Worm (Caenorhabditis elegans) whole organism, early embryonic: ENCODE measurements around the gene gcy-22.

ENCODE experiments used
- B0310.2 ChIP-seq: sonication (generic microtip); optimal IDR thresholded peaks from 2 replicates; lab custom pipeline; 2016; ENCODE audit warnings: mild to moderate bottlenecking, missing genetic modification characterization, missing compliant biosample characterization
- F13C5.2 ChIP-seq: sonication (generic microtip); optimal IDR thresholded peaks from 2 replicates; lab custom pipeline; 2017; ENCODE audit warnings: mild to moderate bottlenecking, missing genetic modification characterization, inconsistent platforms, missing compliant biosample characterization
- aly-1 ChIP-seq: sonication (generic microtip); optimal IDR thresholded peaks from 2 replicates; lab custom pipeline; 2016; ENCODE audit warnings: missing genetic modification characterization, missing compliant biosample characterization
- ama-1 ChIP-seq: fragments of 150-350 bp; optimal IDR thresholded peaks from 2 replicates; lab custom pipeline; 2014
- ceh-13 ChIP-seq: fragments of 200-800 bp; sonication (Bioruptor generic); optimal IDR thresholded peaks from 2 replicates; lab custom pipeline; 2018; ENCODE audit warnings: mild to moderate bottlenecking, missing genetic modification characterization, missing compliant biosample characterization
- ceh-36 ChIP-seq: sonication (generic microtip); optimal IDR thresholded peaks from 2 replicates; lab custom pipeline; 2016; ENCODE audit warnings: missing genetic modification characterization, inconsistent platforms, missing compliant biosample characterization
- ets-7 ChIP-seq: sonication (generic microtip); optimal IDR thresholded peaks from 2 replicates; lab custom pipeline; 2016; ENCODE audit warnings: missing genotype, missing genetic modification characterization, missing compliant biosample characterization
- flt-1 ChIP-seq: fragments of 200-800 bp; sonication (Bioruptor generic); IDR thresholded peaks from 2 replicates; pipeline ENCODE4 v1.3.6; 2022; ENCODE audit warnings: missing genetic modification characterization, missing compliant biosample characterization
- hmbx-1 ChIP-seq: sonication (generic microtip); optimal IDR thresholded peaks from 2 replicates; lab custom pipeline; 2016; ENCODE audit warnings: mild to moderate bottlenecking, missing genetic modification characterization, missing compliant biosample characterization
- hmg-4 ChIP-seq: fragments of 200-800 bp; sonication (Bioruptor generic); optimal IDR thresholded peaks from 2 replicates; lab custom pipeline; 2018; ENCODE audit warnings: mild to moderate bottlenecking, missing genetic modification characterization, missing compliant biosample characterization
- hnd-1 ChIP-seq: sonication (generic microtip); optimal IDR thresholded peaks from 2 replicates; lab custom pipeline; 2016; ENCODE audit warnings: missing genetic modification characterization, missing compliant biosample characterization
- pes-1 ChIP-seq: fragments of 200-800 bp; sonication (Bioruptor generic); IDR thresholded peaks from 2 replicates; pipeline ENCODE4 v1.3.6; 2022; ENCODE audit warnings: missing genetic modification reagents, missing genetic modification characterization, missing compliant biosample characterization
- scrt-1 ChIP-seq: fragments of 200-800 bp; sonication (Bioruptor generic); IDR thresholded peaks from 2 replicates; pipeline ENCODE4 v1.3.6; 2022; ENCODE audit warnings: missing genetic modification characterization, missing compliant biosample characterization
- sea-1 ChIP-seq: fragments of 200-800 bp; sonication (Bioruptor generic); conservative IDR thresholded peaks from 2 replicates; pipeline ENCODE4 v1.3.6; 2022; ENCODE audit warnings: missing genetic modification characterization, missing compliant biosample characterization
- tbx-11 ChIP-seq: fragments of 200-800 bp; sonication (Bioruptor generic); IDR thresholded peaks from 2 replicates; pipeline ENCODE4 v1.3.6; 2022; ENCODE audit warnings: missing genetic modification characterization, missing compliant biosample characterization
- tbx-37 ChIP-seq: fragments of 200-800 bp; sonication (Bioruptor generic); conservative IDR thresholded peaks from 2 replicates; pipeline ENCODE4 v1.3.6; 2022; ENCODE audit warnings: missing genetic modification reagents, missing genetic modification characterization, missing compliant biosample characterization
- tra-4 ChIP-seq: sonication (generic microtip); optimal IDR thresholded peaks from 2 replicates; lab custom pipeline; 2017; ENCODE audit warnings: missing genetic modification characterization, missing compliant biosample characterization

gcy-22 gene

DNA sequence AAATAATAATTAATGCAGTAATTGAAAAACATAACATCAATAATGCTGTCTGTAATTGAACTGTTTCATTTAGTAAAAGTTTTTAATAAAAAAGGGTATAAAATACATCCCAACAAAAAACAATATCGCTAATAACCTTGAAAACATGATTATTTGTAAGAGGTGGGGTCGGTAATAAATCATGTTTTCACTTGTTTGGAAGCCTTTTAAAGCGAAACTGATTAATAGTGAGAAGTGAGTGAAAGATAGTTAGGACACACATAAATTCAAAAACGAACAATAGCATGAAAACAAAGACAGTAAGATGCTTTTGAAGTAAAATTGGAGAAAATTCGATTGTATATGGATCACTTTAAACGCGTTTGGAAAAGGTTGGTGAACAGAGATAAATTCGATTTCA, 36.2 kb upstream of the gcy-22 start, which contains the start of gene try-4:
Gene try-4 (minus strand): TSS at position 74 of the 400 bp plus-strand sequence.
- TF ChIP-seq scrt-1 (GFP tag; lab: Robert Waterston, UW) (no peak), F13C5.2 (tag; lab: Kevin White, UChicago) (no peak), ama-1 (lab: Kevin White, UChicago) (no peak), aly-1 (tag; lab: Kevin White, UChicago) (no peak), ceh-36 (tag; lab: Kevin White, UChicago) (no peak), ceh-13 (GFP tag; lab: Kevin White, UChicago) (no peak), pes-1 (GFP tag; lab: Robert Waterston, UW) (no peak), sea-1 (GFP tag; lab: Robert Waterston, UW) (no peak), hmg-4 (GFP tag; lab: Kevin White, UChicago) (no peak), tbx-37 (GFP tag; lab: Robert Waterston, UW) (no peak)

DNA sequence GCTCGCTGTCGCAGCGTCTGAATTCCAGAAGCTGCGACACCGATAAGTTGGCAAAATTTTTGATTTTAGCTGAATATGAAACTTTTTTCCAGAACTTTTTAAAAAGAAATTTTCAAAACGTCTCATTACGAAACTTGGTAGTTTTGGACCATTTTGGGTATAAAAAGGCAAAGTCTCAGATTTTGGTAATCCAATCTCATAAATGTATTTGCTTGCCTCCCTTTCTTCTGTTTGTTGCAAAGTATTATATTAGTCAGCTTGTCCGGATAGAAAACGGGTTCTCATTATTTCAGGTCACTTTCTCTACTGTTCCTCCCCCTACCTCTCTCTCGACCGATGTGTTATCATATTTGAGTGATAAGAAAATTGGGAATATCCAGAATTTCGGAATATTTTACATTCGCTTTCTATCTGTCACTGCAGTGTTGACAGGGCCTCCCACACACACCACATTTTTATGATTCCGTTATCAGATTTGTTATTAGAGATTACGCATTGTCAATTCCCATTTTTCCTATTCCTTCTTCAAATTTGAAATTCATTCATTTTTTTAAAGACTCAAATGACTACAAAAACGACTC, 28.8 kb upstream of the gcy-22 start, which contains the start of gene F31D4.5:
Gene F31D4.5 (plus strand): TSS at position 491 of the 581 bp plus-strand sequence.
- TF ChIP-seq hmbx-1 (tag; lab: Kevin White, UChicago) (no peak), sea-1 (GFP tag; lab: Robert Waterston, UW) (no peak), pes-1 (GFP tag; lab: Robert Waterston, UW) (no peak), B0310.2 (tag; lab: Kevin White, UChicago) (no peak), tbx-11 (GFP tag; lab: Robert Waterston, UW) (no peak), tbx-37 (GFP tag; lab: Robert Waterston, UW) (no peak), hnd-1 (tag; lab: Kevin White, UChicago) (no peak), ama-1 (lab: Kevin White, UChicago) (no peak), tra-4 (tag; lab: Kevin White, UChicago) (no peak), scrt-1 (GFP tag; lab: Robert Waterston, UW) (no peak)

DNA sequence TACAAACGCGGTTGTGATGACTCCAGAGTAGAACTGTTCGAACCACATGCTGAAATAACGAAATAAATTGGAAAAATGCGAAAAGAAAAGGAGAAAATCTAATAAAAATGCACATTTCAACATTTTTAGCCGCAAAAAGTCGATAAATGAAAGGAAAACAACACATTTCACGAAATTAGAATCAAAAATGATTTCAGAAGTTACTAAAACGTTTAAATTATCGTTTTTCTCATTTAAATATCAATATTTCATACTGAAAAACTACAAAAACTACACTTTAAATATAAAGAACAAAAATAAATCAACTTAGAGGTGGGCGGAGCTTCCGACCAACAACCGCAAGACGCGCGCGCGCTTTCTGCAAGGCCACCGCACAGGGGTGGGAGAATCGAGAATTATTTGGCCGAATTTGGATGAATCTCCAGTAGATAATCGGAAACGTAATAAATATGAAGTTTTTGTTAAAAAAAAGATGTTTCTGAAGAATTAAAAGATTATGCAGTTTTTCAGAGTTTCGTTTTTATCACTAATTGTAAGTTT, 27.1 kb upstream of the gcy-22 start, which contains the start of gene ndua-1:
Gene ndua-1 (minus strand): TSS at position 51 of the 540 bp plus-strand sequence.
- TF ChIP-seq hnd-1 (tag; lab: Kevin White, UChicago), result no peak
- TF ChIP-seq pes-1 (GFP tag; lab: Robert Waterston, UW), result 0 out of 2 replicates have a peak, but pooled peaks have one; percentile 33
- no peak for TF ChIP-seq hmbx-1 (tag; lab: Kevin White, UChicago)
- TF ChIP-seq ceh-36 (tag; lab: Kevin White, UChicago), result no peak
- no peak for TF ChIP-seq scrt-1 (GFP tag; lab: Robert Waterston, UW)
- TF ChIP-seq ets-7 (tag; lab: Kevin White, UChicago), result no peak
- no peak for TF ChIP-seq B0310.2 (tag; lab: Kevin White, UChicago)
- peak; percentile 70 for TF ChIP-seq F13C5.2 (tag; lab: Kevin White, UChicago)
- no peak for TF ChIP-seq flt-1 (GFP tag; lab: Robert Waterston, UW)
- no peak for TF ChIP-seq tra-4 (tag; lab: Kevin White, UChicago)
- no peak for TF ChIP-seq tbx-11 (GFP tag; lab: Robert Waterston, UW)
- peak; percentile 9 for TF ChIP-seq hmg-4 (GFP tag; lab: Kevin White, UChicago)
- no peak for TF ChIP-seq aly-1 (tag; lab: Kevin White, UChicago)

DNA sequence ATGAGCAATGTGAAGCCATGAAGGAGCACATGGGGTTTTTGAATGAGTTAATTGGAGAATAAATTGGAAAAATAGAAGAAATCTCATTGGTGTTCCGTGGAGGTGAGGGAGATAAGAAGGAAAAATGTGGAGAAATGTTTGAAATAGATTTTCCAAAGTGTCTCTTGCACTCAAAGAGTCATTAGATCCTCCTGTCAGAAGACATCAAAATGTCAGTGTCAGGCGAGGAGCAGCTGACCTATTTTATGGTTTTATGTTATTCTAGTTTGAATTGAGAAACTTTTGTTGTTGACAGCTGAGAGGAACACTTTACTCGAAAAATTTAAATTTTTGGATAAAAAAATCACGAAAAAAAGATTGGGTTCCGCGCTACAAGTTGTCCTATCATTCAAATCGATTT, 25.7 kb upstream of the gcy-22 start, which contains the start of gene clec-264:
Gene clec-264 (minus strand): TSS at position 122 of the 400 bp plus-strand sequence.
- TF ChIP-seq flt-1 (GFP tag; lab: Robert Waterston, UW) (no peak), sea-1 (GFP tag; lab: Robert Waterston, UW) (0 out of 2 replicates have a peak, but pooled peaks have one; percentile 6)

DNA sequence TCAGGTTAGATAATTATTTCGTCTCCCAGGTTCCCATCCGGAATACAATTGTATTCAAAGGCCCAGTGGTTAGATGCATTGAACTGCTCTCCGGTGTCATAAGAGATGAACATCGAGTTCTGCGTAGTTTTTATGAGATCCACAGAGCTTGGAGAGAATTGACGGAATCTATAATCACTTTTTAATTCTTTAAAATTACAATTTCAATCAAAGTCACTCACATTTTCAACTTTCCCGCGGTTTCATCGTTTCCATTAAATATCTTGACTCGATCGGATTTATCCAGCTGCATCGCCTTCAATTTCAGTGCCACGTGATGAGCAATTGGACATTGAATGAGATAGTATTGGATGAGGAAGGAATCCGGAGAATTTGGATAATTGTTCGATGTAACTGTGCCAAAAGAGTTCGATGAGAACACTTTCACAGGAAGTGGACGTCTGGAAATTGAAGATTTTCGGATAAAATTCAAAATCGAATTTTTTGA, 22.9 kb upstream of the gcy-22 start:
- TF ChIP-seq scrt-1 (GFP tag; lab: Robert Waterston, UW) (no peak), ets-7 (tag; lab: Kevin White, UChicago) (no peak), hmg-4 (GFP tag; lab: Kevin White, UChicago) (no peak), aly-1 (tag; lab: Kevin White, UChicago) (no peak), ama-1 (lab: Kevin White, UChicago) (no peak), tra-4 (tag; lab: Kevin White, UChicago) (no peak), pes-1 (GFP tag; lab: Robert Waterston, UW) (no peak), B0310.2 (tag; lab: Kevin White, UChicago) (no peak), hmbx-1 (tag; lab: Kevin White, UChicago) (no peak), sea-1 (GFP tag; lab: Robert Waterston, UW) (no peak), flt-1 (GFP tag; lab: Robert Waterston, UW) (no peak), hnd-1 (tag; lab: Kevin White, UChicago) (no peak), F13C5.2 (tag; lab: Kevin White, UChicago) (no peak), tbx-11 (GFP tag; lab: Robert Waterston, UW) (no peak), tbx-37 (GFP tag; lab: Robert Waterston, UW) (no peak), ceh-13 (GFP tag; lab: Kevin White, UChicago) (no peak)

DNA sequence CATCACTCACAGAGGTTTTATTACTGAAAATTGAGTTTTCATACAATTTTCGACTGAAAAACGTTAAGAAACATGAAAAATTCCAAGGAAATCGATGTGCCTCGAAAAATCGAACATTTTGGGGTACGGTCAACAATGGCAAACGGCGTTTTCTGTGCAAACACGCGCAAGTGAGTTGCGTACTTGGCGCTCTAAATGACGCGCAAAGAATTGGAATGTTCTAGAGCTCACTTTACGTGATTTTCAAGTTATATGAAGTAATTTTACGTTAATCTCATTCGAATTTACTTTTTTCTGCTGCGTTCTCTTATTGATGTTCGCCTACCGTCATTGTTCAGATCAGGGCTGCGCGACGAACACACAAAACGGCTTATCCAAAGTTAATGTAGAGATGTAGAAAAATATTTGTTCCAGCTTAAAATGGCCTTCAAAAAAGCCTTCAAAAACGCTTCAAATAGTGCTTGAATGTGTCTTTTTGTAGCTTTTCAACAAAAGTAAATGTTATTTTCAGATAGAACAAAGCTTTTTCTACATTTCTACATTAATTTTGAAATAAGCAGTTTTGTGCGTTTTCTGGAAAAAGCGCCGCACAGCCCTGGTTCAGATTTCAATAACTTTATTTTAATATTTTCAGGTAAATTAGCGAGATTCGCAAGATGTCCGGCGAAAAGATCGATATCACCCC, 20.8 kb upstream of the gcy-22 start, which contains the start of the genes F31D4.2 and fkb-6:
Gene F31D4.2 (minus strand): TSS at position 23 of the 685 bp plus-strand sequence.
Gene fkb-6 (plus strand): TSS at position 635 of the 685 bp plus-strand sequence.
- no peak for TF ChIP-seq hmbx-1 (tag; lab: Kevin White, UChicago)
- TF ChIP-seq F13C5.2 (tag; lab: Kevin White, UChicago), result peak; percentile 56
